Worm (Caenorhabditis elegans) whole organism, L1 larva: ENCODE results near the gene F14H3.3.

Experiments used
- C34B4.2 ChIP-seq: sonication (generic microtip); optimal IDR thresholded peaks from 2 replicates; lab custom pipeline; 2017; ENCODE audit warnings: mild to moderate bottlenecking, missing genetic modification characterization, missing compliant biosample characterization
- Y116A8C.19 ChIP-seq: sonication (generic microtip); optimal IDR thresholded peaks from 2 replicates; lab custom pipeline; 2016; ENCODE audit warnings: missing compliant biosample characterization, missing genetic modification characterization, borderline replicate concordance
- alr-1 ChIP-seq: fragments of 200-800 bp; sonication (Bioruptor generic); optimal IDR thresholded peaks from 2 replicates; lab custom pipeline; 2018; ENCODE audit warnings: borderline replicate concordance, mild to moderate bottlenecking, missing genetic modification characterization, missing compliant biosample characterization
- ama-1 ChIP-seq: fragments of 150-350 bp; optimal IDR thresholded peaks from 2 replicates; lab custom pipeline; 2014
- blmp-1 ChIP-seq: fragments of 150-350 bp; optimal IDR thresholded peaks from 2 replicates; lab custom pipeline; 2014; ENCODE audit warnings: missing biosample characterization, missing genetic modification characterization
- ceh-8 ChIP-seq: fragments of 200-800 bp; sonication (Bioruptor generic); optimal IDR thresholded peaks from 2 replicates; lab custom pipeline; 2018; ENCODE audit warnings: mild to moderate bottlenecking, missing genetic modification characterization, moderate library complexity, missing compliant biosample characterization
- dpl-1 ChIP-seq, 3 experiments: fragments of 150-350 bp in 2 of 3; sonication (generic microtip) in 1 of 3; optimal IDR thresholded peaks; 2 replicates each; lab custom pipeline; 2014 to 2017; ENCODE audit warnings: missing biosample characterization in 3 of 3, missing genetic modification characterization in 3 of 3, missing genetic modification reagents in 3 of 3
- efl-1 ChIP-seq, 4 experiments: fragments of 150-350 bp; optimal IDR thresholded peaks in 3 of 4; peaks in 1 of 4; 1 replicate in 1 of 4; 2 replicates in 3 of 4; lab custom pipeline; 2014; ENCODE audit warnings: missing biosample characterization in 2 of 4, missing genetic modification characterization in 2 of 4, missing genetic modification reagents in 2 of 4
- elt-2 ChIP-seq: sonication (generic microtip); optimal IDR thresholded peaks from 2 replicates; lab custom pipeline; 2016; ENCODE audit warnings: missing genetic modification characterization, mild to moderate bottlenecking, inconsistent platforms, missing compliant biosample characterization, missing genetic modification reagents
- elt-3 ChIP-seq, 6 experiments: fragments of 150-350 bp in 1 of 6; sonication (generic microtip); optimal IDR thresholded peaks; 2 replicates each; lab custom pipeline; 2017 to 2018; ENCODE audit warnings: missing biosample characterization in 6 of 6, missing genetic modification characterization in 6 of 6, inconsistent platforms in 1 of 6
- ets-5 ChIP-seq: fragments of 200-800 bp; sonication (Bioruptor generic); IDR thresholded peaks from 2 replicates; pipeline ENCODE4 v1.3.6; 2022; ENCODE audit warnings: missing genetic modification characterization, missing compliant biosample characterization
- grh-1 ChIP-seq: fragments of 200-800 bp; sonication (Bioruptor generic); IDR thresholded peaks from 2 replicates; pipeline ENCODE4 v1.3.6; 2022; ENCODE audit warnings: missing genetic modification reagents, missing genetic modification characterization, missing compliant biosample characterization
- lin-15B ChIP-seq: fragments of 150-350 bp; sonication (generic microtip); optimal IDR thresholded peaks from 3 replicates; lab custom pipeline; 2014; ENCODE audit warnings: missing biosample characterization, missing genetic modification characterization
- lin-39 ChIP-seq: fragments of 150-350 bp; optimal IDR thresholded peaks from 2 replicates; lab custom pipeline; 2014; ENCODE audit warnings: missing biosample characterization, missing genetic modification reagents, missing genetic modification characterization
- lir-3 ChIP-seq: sonication (generic microtip); optimal IDR thresholded peaks from 2 replicates; lab custom pipeline; 2016; ENCODE audit warnings: mild to moderate bottlenecking, missing genetic modification characterization, moderate library complexity, missing compliant biosample characterization; ENCODE audit not compliant: poor library complexity
- lsy-2 ChIP-seq, 2 experiments: fragments of 150-350 bp; optimal IDR thresholded peaks; 2 replicates each; lab custom pipeline; 2014; ENCODE audit warnings: missing biosample characterization in 2 of 2, missing genetic modification characterization in 2 of 2
- mdl-1 ChIP-seq, 2 experiments: fragments of 150-350 bp; optimal IDR thresholded peaks; 2 replicates each; lab custom pipeline; 2014 to 2017; ENCODE audit warnings: missing biosample characterization in 2 of 2, missing genetic modification characterization in 2 of 2, inconsistent platforms in 1 of 2
- mep-1 ChIP-seq: fragments of 150-350 bp; optimal IDR thresholded peaks from 2 replicates; lab custom pipeline; 2014; ENCODE audit warnings: missing biosample characterization, missing genetic modification characterization
- nhr-11 ChIP-seq: fragments of 150-350 bp; optimal IDR thresholded peaks from 2 replicates; lab custom pipeline; 2014; ENCODE audit warnings: missing biosample characterization, missing genetic modification characterization
- nhr-12 ChIP-seq: sonication (generic microtip); optimal IDR thresholded peaks from 2 replicates; lab custom pipeline; 2017; ENCODE audit warnings: missing biosample characterization, missing genetic modification characterization
- nhr-237 ChIP-seq: fragments of 150-350 bp; optimal IDR thresholded peaks from 2 replicates; lab custom pipeline; 2014; ENCODE audit warnings: missing biosample characterization, missing genetic modification characterization
- nhr-28 ChIP-seq: fragments of 150-350 bp; optimal IDR thresholded peaks from 2 replicates; lab custom pipeline; 2014; ENCODE audit warnings: missing biosample characterization, missing genetic modification characterization
- nhr-77 ChIP-seq: fragments of 150-350 bp; optimal IDR thresholded peaks from 2 replicates; lab custom pipeline; 2014; ENCODE audit warnings: missing biosample characterization, missing genetic modification characterization
- nhr-90 ChIP-seq: sonication (generic microtip); optimal IDR thresholded peaks from 2 replicates; lab custom pipeline; 2016; ENCODE audit warnings: mild to moderate bottlenecking, missing genetic modification characterization, missing compliant biosample characterization; ENCODE audit not compliant: poor library complexity
- rnt-1 ChIP-seq: sonication (generic microtip); optimal IDR thresholded peaks from 2 replicates; lab custom pipeline; 2016; ENCODE audit warnings: mild to moderate bottlenecking, missing genetic modification characterization, moderate library complexity, missing compliant biosample characterization
- snpc-4 ChIP-seq: fragments of 150-350 bp; optimal IDR thresholded peaks from 2 replicates; lab custom pipeline; 2014; ENCODE audit warnings: missing biosample characterization, missing genetic modification characterization
- snu-23 ChIP-seq: sonication (generic microtip); optimal IDR thresholded peaks from 2 replicates; lab custom pipeline; 2016; ENCODE audit warnings: missing genetic modification characterization, missing compliant biosample characterization
- sptf-1 ChIP-seq: fragments of 150-350 bp; optimal IDR thresholded peaks from 2 replicates; lab custom pipeline; 2014; ENCODE audit warnings: missing biosample characterization, missing genetic modification characterization
- tbx-2 ChIP-seq: sonication (generic microtip); optimal IDR thresholded peaks from 2 replicates; lab custom pipeline; 2016; ENCODE audit warnings: missing genetic modification characterization, missing compliant biosample characterization
- unc-62 ChIP-seq: fragments of 150-350 bp; optimal IDR thresholded peaks from 2 replicates; lab custom pipeline; 2014; ENCODE audit warnings: missing biosample characterization, missing genetic modification reagents, missing genetic modification characterization
- vab-15 ChIP-seq: sonication (generic microtip); optimal IDR thresholded peaks from 2 replicates; lab custom pipeline; 2017; ENCODE audit warnings: missing genotype, mild to moderate bottlenecking, missing genetic modification characterization, missing compliant biosample characterization
- zag-1 ChIP-seq: fragments of 150-350 bp; optimal IDR thresholded peaks from 2 replicates; lab custom pipeline; 2014; ENCODE audit warnings: missing biosample characterization, missing genetic modification characterization
- ztf-4 ChIP-seq: fragments of 150-350 bp; optimal IDR thresholded peaks from 2 replicates; lab custom pipeline; 2014; ENCODE audit warnings: missing biosample characterization, missing genetic modification characterization

F14H3.3 gene

DNA sequence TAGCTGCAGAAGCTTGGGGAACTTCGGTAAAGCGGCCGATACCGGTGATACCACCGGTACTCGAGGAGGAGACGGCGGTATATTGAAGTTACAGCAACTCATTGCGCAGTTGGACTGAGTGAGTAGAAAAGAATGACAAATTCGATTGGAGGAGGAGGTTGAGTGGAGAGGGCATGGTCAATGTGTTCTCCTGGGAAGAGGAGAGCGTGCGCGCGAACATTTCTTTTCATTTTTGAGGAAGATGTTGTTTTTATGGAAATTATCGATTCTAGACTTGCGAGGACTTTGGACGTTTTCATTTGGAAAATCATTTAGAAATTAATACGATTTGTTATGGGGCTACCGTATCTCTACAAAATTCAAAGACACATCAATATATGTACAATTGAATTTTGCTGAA, 24.0 kb downstream of the F14H3.3 start:
- TF ChIP-seq mdl-1 (tag; optimal IDR thresholded peaks at IDR 0.05; lab: Kevin White, UChicago) (no peak), alr-1 (tag; lab: Kevin White, UChicago) (no peak), efl-1 (optimal IDR thresholded peaks at IDR 0.05; lab: Kevin White, UChicago) (no peak), efl-1 (GFP tag; optimal IDR thresholded peaks at IDR 0.05 in 1 of 2; lab: Kevin White, UChicago) (peak in 1 of 2 experiments; percentile 46)

DNA sequence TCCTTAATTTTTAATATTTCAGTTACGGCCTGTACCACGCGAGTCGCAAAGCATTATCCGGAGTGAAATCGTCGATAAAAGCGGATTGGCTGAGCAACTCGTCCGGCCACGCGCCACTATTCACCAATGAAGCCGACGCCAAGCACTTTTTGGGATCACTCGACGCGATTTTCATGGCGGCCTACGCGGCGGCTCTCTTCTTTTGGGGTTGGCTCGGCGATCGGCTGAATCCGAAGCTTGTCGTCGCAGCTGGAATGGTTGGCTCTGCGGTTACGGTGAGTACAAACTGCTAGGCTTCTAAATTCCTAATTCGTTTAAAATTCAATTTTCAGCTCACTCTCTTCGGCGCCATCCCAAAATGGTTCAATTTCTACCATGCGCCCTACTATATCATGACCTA, 28.4 kb downstream of the F14H3.3 start:
- TF ChIP-seq rnt-1 (no peak), sptf-1 (no peak), nhr-77 (tag; lab: Kevin White, UChicago) (no peak), blmp-1 (no peak), lsy-2 (tag; optimal IDR thresholded peaks at IDR 0.05; lab: Kevin White, UChicago) (no peak), nhr-28 (tag; lab: Kevin White, UChicago) (no peak), mdl-1 (tag; optimal IDR thresholded peaks at IDR 0.05; lab: Kevin White, UChicago) (no peak), Y116A8C.19 (no peak), C34B4.2 (tag; lab: Kevin White, UChicago) (no peak), snpc-4 (tag; lab: Kevin White, UChicago) (no peak), nhr-11 (tag; lab: Kevin White, UChicago) (no peak), mep-1 (tag; lab: Kevin White, UChicago) (no peak), lin-39 (tag; lab: Kevin White, UChicago) (no peak), grh-1 (no peak), zag-1 (tag; lab: Kevin White, UChicago) (no peak)

DNA sequence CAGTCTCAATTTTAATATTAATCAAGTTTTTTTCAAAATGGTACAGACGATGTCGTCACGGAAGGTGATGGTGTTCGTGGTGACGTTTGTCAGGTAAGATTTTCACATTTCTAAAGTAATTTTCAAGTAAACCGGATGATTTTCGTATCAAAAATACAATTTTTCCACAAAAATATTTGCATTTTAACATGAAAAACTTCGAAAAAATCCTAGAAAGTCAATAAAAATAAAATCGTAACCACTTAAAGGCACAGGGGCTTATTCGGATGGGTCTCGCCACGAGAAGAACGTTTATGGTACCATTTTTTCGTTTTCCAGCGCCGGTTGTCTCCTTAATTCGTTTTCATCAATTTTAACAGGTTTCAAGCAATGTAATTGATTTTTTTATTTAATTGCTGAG, 29.0 kb downstream of the F14H3.3 start, which contains the start of gene T10C6.6:
Gene T10C6.6, plus strand, starts transcription at position 27 of the 400 bp plus-strand sequence.
- no peak for TF ChIP-seq efl-1 (optimal IDR thresholded peaks at IDR 0.05; lab: Kevin White, UChicago)
- peak in 1 of 2 experiments; percentile 82 for TF ChIP-seq efl-1 (GFP tag; optimal IDR thresholded peaks at IDR 0.05 in 1 of 2; lab: Kevin White, UChicago)
- no peak for TF ChIP-seq zag-1 (tag; lab: Kevin White, UChicago)
- TF ChIP-seq ztf-4 (tag; lab: Kevin White, UChicago) = no peak
- peak; percentile 27 for TF ChIP-seq elt-2

DNA sequence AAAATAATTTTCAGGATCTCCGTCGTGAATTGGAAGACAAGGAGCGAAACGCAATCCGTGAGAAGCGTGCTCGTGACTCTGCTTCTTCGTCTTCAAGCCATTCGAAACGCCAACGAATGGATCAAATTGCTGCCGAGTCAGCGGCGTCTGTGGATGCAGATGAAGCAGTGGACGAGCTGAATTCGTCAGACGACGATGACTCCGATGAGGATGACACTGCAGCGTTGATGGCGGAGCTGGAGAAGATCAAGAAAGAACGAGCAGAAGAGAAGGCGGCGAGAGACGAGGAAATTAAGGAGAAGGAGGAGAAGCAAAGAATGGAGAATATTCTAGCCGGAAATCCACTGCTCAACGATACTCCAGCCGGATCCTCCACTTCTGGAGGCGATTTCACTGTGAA, 29.7 kb downstream of the F14H3.3 start:
- no peak for TF ChIP-seq vab-15 (tag; lab: Kevin White, UChicago)
- TF ChIP-seq ceh-8 (GFP tag; lab: Kevin White, UChicago) = peak; percentile 5
- no peak for TF ChIP-seq nhr-12 (tag; lab: Kevin White, UChicago)
- no peak for TF ChIP-seq nhr-237 (tag; lab: Kevin White, UChicago)
- no peak for TF ChIP-seq dpl-1 (GFP tag; optimal IDR thresholded peaks at IDR 0.05; lab: Kevin White, UChicago)

DNA sequence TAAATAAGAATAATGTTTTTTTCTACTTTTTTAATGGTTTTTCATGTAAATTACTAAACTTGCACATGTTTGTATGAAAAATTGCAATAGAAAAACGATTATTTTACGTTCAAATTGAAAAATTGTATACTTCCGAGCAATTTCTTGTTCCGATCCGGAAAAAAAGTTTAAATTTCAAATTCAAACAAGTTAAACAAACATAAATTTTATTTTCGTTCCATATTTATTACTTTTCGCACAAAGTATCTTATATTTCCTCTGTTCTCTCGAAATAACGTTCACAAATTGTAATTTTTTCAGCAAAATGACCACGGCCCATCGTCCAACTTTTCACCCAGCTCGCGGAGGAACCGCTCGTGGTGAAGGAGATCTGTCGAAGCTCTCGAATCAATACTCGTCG, 30.2 kb downstream of the F14H3.3 start, which contains the start of gene cwc-15:
Gene cwc-15, plus strand, starts transcription at position 301 of the 400 bp plus-strand sequence.
- TF ChIP-seq snu-23 (GFP tag; lab: Kevin White, UChicago) (no peak), unc-62 (GFP tag; lab: Kevin White, UChicago) (no peak), tbx-2 (tag; lab: Kevin White, UChicago) (no peak), mdl-1 (tag; optimal IDR thresholded peaks at IDR 0.05; lab: Kevin White, UChicago) (no peak), ama-1 (no peak), lir-3 (no peak), nhr-28 (tag; lab: Kevin White, UChicago) (no peak), nhr-237 (tag; lab: Kevin White, UChicago) (no peak), ets-5 (GFP tag; lab: Robert Waterston, UW) (no peak), lin-15B (tag; lab: Kevin White, UChicago) (no peak), alr-1 (tag; lab: Kevin White, UChicago) (no peak), nhr-90 (tag; lab: Kevin White, UChicago) (no peak), elt-3 (tag; optimal IDR thresholded peaks at IDR 0.05; lab: Kevin White, UChicago) (no peak)
